Fruit fly (Drosophila melanogaster): ENCODE data around the gene CG10841.

CG10841 gene

DNA sequence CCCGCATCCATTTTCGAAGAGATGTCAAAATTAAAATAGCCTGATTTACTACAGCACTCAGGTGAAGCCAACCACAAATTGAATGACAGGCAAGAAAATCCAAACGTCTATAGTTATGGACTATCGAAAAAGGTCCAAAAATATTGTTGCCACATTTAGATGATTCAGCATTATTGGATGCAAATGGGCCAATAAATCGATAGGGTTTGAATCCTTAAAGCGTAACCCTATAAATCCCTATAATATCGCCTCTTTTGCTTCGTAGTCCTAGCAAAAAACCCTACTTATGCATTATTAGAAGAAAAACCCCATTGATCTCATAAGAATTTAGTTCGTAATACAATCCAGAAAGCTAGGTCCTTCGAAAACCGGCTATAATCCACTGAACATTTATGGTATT lies 24.6 kb downstream of the CG10841 start, which contains the start of gene Rbp4:
Rbp4 (minus strand) TSS at position 101 of the 400 bp plus-strand sequence.
- TF ChIP-seq CTCF (optimal IDR thresholded peaks at IDR 0.05), result no peak
- no peak for TF ChIP-seq CG8478 (optimal IDR thresholded peaks at IDR 0.05)

- no peak for TF ChIP-seq CTCF (optimal IDR thresholded peaks at IDR 0.05)
- no peak for TF ChIP-seq CG8478 (optimal IDR thresholded peaks at IDR 0.05)
Measured at dm6 chr3R:13659865-13660738, 28.4 kb downstream of the CG10841 start, which contains the start of gene Hrb87F. Gene Hrb87F (minus strand): TSS chr3R:13660531.

- TF ChIP-seq CTCF (optimal IDR thresholded peaks at IDR 0.05) (peak in 1 of 2 experiments; percentile 11), CG8478 (optimal IDR thresholded peaks at IDR 0.05) (no peak)
Measured at dm6 chr3R:13660924-13661659, 29.4 kb downstream of the CG10841 start, which contains the start of gene B52. Gene B52 (plus strand): TSS chr3R:13661311.

DNA sequence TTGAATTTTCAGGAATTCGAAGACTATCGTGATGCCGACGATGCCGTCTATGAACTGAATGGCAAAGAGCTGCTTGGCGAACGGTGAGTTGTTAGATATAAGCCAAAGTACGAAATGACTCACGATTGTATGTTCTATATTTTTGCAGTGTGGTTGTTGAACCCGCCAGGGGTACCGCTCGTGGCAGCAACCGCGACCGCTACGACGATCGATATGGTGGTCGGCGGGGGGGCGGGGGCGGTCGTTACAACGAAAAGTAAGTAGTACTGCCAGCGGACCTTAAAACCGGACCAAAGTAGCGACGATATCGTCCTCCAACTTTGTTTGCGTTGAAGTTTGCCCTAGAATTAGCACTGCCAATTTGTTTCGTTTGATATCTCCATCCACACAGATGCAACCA lies 30.4 kb downstream of the CG10841 start:
- TF ChIP-seq CG8478 (optimal IDR thresholded peaks at IDR 0.05), result no peak
- TF ChIP-seq CTCF (optimal IDR thresholded peaks at IDR 0.05), result no peak

DNA sequence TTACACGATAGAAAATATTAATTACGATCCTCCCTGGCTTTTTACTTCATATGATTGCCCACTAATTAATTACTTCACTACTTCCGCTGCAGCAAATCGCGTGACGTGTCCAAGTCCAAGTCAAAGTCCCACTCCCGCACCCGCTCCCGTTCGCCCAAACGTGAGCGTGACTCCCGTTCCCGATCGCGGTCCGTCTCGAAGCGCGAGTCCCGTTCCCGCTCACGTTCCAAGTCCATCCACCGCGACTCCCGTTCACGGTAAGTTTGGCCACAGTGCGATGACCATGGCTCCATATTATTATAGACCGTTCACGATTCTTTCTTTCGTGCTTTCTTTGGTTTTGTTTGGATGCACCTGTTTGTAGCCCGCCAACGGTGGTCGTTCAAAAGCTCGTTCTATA lies 34.2 kb downstream of the CG10841 start:
- TF ChIP-seq CG8478 (optimal IDR thresholded peaks at IDR 0.05), result no peak
- no peak for TF ChIP-seq CTCF (optimal IDR thresholded peaks at IDR 0.05)

DNA sequence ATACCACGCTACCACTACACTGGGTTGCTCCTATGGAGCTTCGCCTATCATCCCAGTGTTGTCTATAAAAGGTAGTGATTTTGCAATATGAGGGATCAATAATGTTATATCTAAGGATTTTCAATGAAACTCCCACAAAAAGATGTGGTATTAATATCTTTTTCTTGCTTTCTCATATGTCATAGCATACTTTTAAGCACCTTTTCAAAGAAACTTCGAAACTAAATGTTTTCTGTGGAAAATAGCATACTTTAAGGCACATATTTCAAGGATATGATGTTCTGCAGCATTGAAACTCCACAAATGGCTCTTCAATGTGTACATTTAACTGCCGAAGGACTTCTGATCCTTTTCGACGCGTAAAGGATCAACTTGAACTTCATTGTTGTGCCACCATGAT lies 41.2 kb downstream of the CG10841 start:
- TF ChIP-seq CG8478 (optimal IDR thresholded peaks at IDR 0.05) (no peak), CTCF (optimal IDR thresholded peaks at IDR 0.05) (no peak)

dm6 chr3R:13674492-13675033 lies 42.8 kb downstream of the CG10841 start, which contains the start of gene Task6:
Gene Task6 (minus strand): TSS chr3R:13674542.
- TF ChIP-seq CTCF (optimal IDR thresholded peaks at IDR 0.05), result peak in 1 of 2 experiments; percentile 42
- TF ChIP-seq CG8478 (optimal IDR thresholded peaks at IDR 0.05), result no peak

DNA sequence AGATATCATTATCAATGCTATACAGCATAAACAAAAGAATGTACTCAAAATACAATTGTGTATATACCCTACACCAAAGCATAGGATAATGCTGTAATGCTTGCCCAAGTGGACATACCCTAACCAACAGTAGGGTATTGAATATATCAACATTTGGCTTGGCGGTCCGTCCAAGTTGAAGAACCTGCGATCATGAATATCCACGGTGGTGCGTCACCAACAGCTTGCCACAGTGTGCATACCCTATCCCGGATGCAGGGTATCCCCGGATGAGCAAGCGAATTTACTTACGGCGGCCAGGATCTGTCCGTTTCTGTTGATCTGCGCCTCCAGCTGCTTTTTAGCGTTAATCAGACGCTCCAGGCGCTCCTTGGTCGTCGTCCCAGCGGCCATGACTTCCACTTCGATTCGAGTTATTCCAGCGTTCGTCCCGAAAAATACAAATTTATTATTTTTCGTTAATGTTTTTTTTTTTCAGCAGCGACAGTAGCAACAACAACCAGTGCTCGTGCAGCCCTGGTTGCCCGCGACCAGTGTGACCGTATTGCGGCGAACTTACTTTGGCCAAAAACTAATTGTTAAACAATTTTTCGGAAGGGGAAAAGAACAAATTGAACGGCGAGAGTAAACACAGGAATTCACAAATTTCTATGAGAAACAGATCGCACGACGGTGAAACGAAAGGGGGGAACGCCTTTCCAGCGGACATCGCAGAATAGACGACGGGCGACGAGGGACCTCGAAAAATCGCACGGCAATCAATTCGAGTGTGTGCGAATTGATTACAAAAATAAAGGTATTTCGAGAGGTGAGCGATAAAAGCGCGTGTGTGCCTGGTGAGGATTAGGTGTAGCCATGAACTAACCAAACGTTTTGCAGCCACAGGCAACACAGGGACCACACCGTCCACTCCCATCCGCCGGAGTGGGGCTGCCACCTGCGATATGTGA lies 44.7 kb downstream of the CG10841 start, which contains the start of the genes Lkb1 and CG9588:
Lkb1 (plus strand) TSS at position 413 of the 950 bp plus-strand sequence.
CG9588 (minus strand) TSS at position 545 of the 950 bp plus-strand sequence.
- no peak for TF ChIP-seq CG8478 (optimal IDR thresholded peaks at IDR 0.05)
- peak; percentile 17 to 31 for TF ChIP-seq CTCF (optimal IDR thresholded peaks at IDR 0.05)

DNA sequence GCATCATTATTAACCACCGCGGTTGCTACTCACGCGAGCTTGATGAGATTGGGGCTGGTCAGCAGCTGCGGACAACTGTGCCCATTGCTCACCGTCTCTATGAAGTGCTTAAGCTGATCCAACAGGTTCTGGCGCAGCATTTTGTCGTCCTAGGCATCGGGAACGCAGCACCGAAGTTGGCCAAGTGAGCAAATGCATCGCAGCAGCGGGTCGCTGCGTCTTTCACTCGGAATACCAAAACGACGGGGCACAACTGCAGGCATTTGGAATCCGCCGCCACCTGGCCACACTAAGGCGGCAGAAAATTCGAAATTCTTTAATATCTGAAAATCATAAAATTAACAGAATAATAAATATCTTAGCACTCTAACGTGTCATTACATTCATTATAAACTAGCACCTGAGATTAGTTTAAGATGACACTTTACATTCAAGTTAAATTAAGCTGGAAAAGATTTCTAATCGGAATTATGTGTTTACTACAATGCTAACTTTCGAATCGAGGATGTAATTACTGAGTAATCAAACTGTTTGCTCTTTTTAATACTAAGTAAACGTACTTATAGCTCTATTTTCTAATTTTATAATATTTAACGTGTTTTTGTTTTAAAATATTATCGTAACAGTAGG lies 51.4 kb downstream of the CG10841 start:
- no peak for TF ChIP-seq CTCF (optimal IDR thresholded peaks at IDR 0.05)
- TF ChIP-seq CG8478 (optimal IDR thresholded peaks at IDR 0.05), result no peak

dm6 chr3R:13683624-13684568 lies 52.2 kb downstream of the CG10841 start, which contains the start of gene flfl:
Gene flfl (plus strand): TSS chr3R:13683921.
- no peak for TF ChIP-seq CG8478 (optimal IDR thresholded peaks at IDR 0.05)
- peak in 1 of 2 experiments; percentile 10 for TF ChIP-seq CTCF (optimal IDR thresholded peaks at IDR 0.05)
